Fruit fly (Drosophila melanogaster) whole organism, embryonic: ENCODE measurements around the gene CG6675.

Experiments used
- ATbp ChIP-seq: fragments of 200-800 bp; sonication (Bioruptor generic); optimal IDR thresholded peaks from 2 replicates; lab custom pipeline; 2017; ENCODE audit warnings: missing biosample characterization, mild to moderate bottlenecking, missing genetic modification characterization, missing genetic modification reagents
- Atf6 ChIP-seq: fragments of 200-800 bp; sonication (Bioruptor generic); IDR thresholded peaks from 2 replicates; pipeline ENCODE4 v1.3.6; 2022; ENCODE audit warnings: missing biosample characterization, missing genetic modification characterization
- Bgb ChIP-seq: fragments of 200-800 bp; sonication (Bioruptor generic); IDR thresholded peaks from 2 replicates; pipeline ENCODE4 v1.3.6; 2022; ENCODE audit warnings: missing biosample characterization, missing genetic modification characterization; ENCODE audit not compliant: partially characterized antibody
- C15 ChIP-seq: fragments of 200-800 bp; sonication (Bioruptor generic); IDR thresholded peaks from 3 replicates; pipeline ENCODE4 v1.3.6; 2022; ENCODE audit warnings: missing biosample characterization, missing genetic modification characterization
- CG10959 ChIP-seq: fragments of 200-800 bp; sonication (Bioruptor generic); IDR thresholded peaks from 2 replicates; pipeline ENCODE4 v1.3.6; 2022; ENCODE audit warnings: missing biosample characterization, missing genetic modification characterization
- CG11085 ChIP-seq: fragments of 200-800 bp; sonication (Bioruptor generic); IDR thresholded peaks from 2 replicates; pipeline ENCODE4 v1.3.6; 2022; ENCODE audit warnings: missing biosample characterization, missing genetic modification characterization
- CG12071 ChIP-seq: fragments of 200-800 bp; sonication (Bioruptor generic); optimal IDR thresholded peaks from 3 replicates; lab custom pipeline; 2018; ENCODE audit warnings: missing biosample characterization, mild to moderate bottlenecking, missing genetic modification characterization
- CG13296 ChIP-seq: fragments of 200-800 bp; sonication (Bioruptor generic); optimal IDR thresholded peaks from 3 replicates; lab custom pipeline; 2018; ENCODE audit warnings: missing biosample characterization, mild to moderate bottlenecking, missing genetic modification characterization
- CG13624 ChIP-seq: fragments of 200-800 bp; sonication (Bioruptor generic); optimal IDR thresholded peaks from 2 replicates; lab custom pipeline; 2016; ENCODE audit warnings: missing biosample characterization, missing genetic modification characterization
- CG13894 ChIP-seq: fragments of 200-800 bp; sonication (Bioruptor generic); optimal IDR thresholded peaks from 3 replicates; lab custom pipeline; 2018; ENCODE audit warnings: missing biosample characterization, mild to moderate bottlenecking, missing genetic modification characterization, moderate library complexity
- CG14441 ChIP-seq: fragments of 200-800 bp; sonication (Bioruptor generic); IDR thresholded peaks from 2 replicates; pipeline ENCODE4 v1.3.6; 2022; ENCODE audit warnings: missing biosample characterization, missing genetic modification characterization
- CG14965 ChIP-seq: fragments of 200-800 bp; sonication (Bioruptor generic); optimal IDR thresholded peaks from 2 replicates; lab custom pipeline; 2016; ENCODE audit warnings: missing biosample characterization, missing genetic modification characterization, borderline replicate concordance
- CG15601 ChIP-seq: fragments of 200-800 bp; sonication (Bioruptor generic); optimal IDR thresholded peaks from 3 replicates; lab custom pipeline; 2019; ENCODE audit warnings: missing biosample characterization, mild to moderate bottlenecking, missing genetic modification characterization, moderate library complexity
- CG2678 ChIP-seq: fragments of 200-800 bp; sonication (Bioruptor generic); optimal IDR thresholded peaks from 3 replicates; lab custom pipeline; 2019; ENCODE audit warnings: missing biosample characterization, mild to moderate bottlenecking, missing genetic modification characterization, moderate library complexity
- CG31441 ChIP-seq: fragments of 200-800 bp; sonication (Bioruptor generic); IDR thresholded peaks from 2 replicates; pipeline ENCODE4 v1.3.6; 2022; ENCODE audit warnings: missing biosample characterization, missing genetic modification characterization
- CG4282 ChIP-seq: fragments of 200-800 bp; sonication (Bioruptor generic); optimal IDR thresholded peaks from 2 replicates; lab custom pipeline; 2016; ENCODE audit warnings: missing biosample characterization, missing genetic modification characterization
- CG4404 ChIP-seq: fragments of 200-800 bp; sonication (Bioruptor generic); IDR thresholded peaks from 2 replicates; pipeline ENCODE4 v1.3.6; 2022; ENCODE audit warnings: missing biosample characterization, missing genetic modification characterization
- CG5180 ChIP-seq: fragments of 200-800 bp; sonication (Bioruptor generic); optimal IDR thresholded peaks from 3 replicates; lab custom pipeline; 2017; ENCODE audit warnings: missing biosample characterization, missing genetic modification characterization, mild to moderate bottlenecking, moderate library complexity, missing genetic modification reagents
- CG6175 ChIP-seq: fragments of 200-800 bp; sonication (Bioruptor generic); IDR thresholded peaks from 3 replicates; pipeline ENCODE4 v1.3.6; 2022; ENCODE audit warnings: missing biosample characterization, missing genetic modification characterization
- CG6813 ChIP-seq: fragments of 200-800 bp; sonication (Bioruptor generic); optimal IDR thresholded peaks from 2 replicates; lab custom pipeline; 2017; ENCODE audit warnings: missing biosample characterization, missing genetic modification characterization, mild to moderate bottlenecking, moderate library complexity, missing genetic modification reagents
- CG7372 ChIP-seq: fragments of 200-800 bp; sonication (Bioruptor generic); IDR thresholded peaks from 2 replicates; pipeline ENCODE4 v1.3.6; 2022; ENCODE audit warnings: missing biosample characterization, missing genetic modification characterization
- CG7556 ChIP-seq: fragments of 200-800 bp; sonication (Bioruptor generic); optimal IDR thresholded peaks from 2 replicates; lab custom pipeline; 2017; ENCODE audit warnings: missing biosample characterization, mild to moderate bottlenecking, missing genetic modification characterization
- CG8924 ChIP-seq: fragments of 200-800 bp; optimal IDR thresholded peaks from 3 replicates; lab custom pipeline; 2019; ENCODE audit warnings: missing biosample characterization, mild to moderate bottlenecking, missing genetic modification characterization, moderate library complexity
- CG9797 ChIP-seq: fragments of 200-800 bp; sonication (Bioruptor generic); optimal IDR thresholded peaks from 3 replicates; lab custom pipeline; 2018; ENCODE audit warnings: missing biosample characterization, mild to moderate bottlenecking, missing genetic modification characterization
- CG9932 ChIP-seq: fragments of 200-800 bp; sonication (Bioruptor generic); IDR thresholded peaks from 2 replicates; pipeline ENCODE4 v1.3.6; 2022; ENCODE audit warnings: missing biosample characterization, missing genetic modification characterization
- Fer1 ChIP-seq: fragments of 200-800 bp; sonication (Bioruptor generic); optimal IDR thresholded peaks from 2 replicates; lab custom pipeline; 2017; ENCODE audit warnings: missing biosample characterization, mild to moderate bottlenecking, missing genetic modification characterization
- Lhr ChIP-seq: fragments of 200-800 bp; sonication (Bioruptor generic); optimal IDR thresholded peaks from 3 replicates; lab custom pipeline; 2017; ENCODE audit warnings: mild to moderate bottlenecking, missing biosample characterization, missing genetic modification reagents, missing genetic modification characterization
- Max ChIP-seq: fragments of 200-800 bp; sonication (Bioruptor generic); optimal IDR thresholded peaks from 2 replicates; lab custom pipeline; 2016; ENCODE audit warnings: missing biosample characterization, mild to moderate bottlenecking, missing genetic modification characterization
- Nf-YB ChIP-seq: fragments of 200-800 bp; sonication (Bioruptor generic); optimal IDR thresholded peaks from 3 replicates; lab custom pipeline; 2019; ENCODE audit warnings: missing biosample characterization, mild to moderate bottlenecking, missing genetic modification characterization, moderate library complexity
- YL-1 ChIP-seq: fragments of 200-800 bp; sonication (Bioruptor generic); optimal IDR thresholded peaks from 3 replicates; lab custom pipeline; 2017; ENCODE audit warnings: missing biosample characterization, mild to moderate bottlenecking, missing genetic modification characterization
- crp ChIP-seq, 2 experiments: fragments of 200-800 bp; sonication (Bioruptor generic); optimal IDR thresholded peaks; 2 replicates in 1 of 2; 3 replicates in 1 of 2; lab custom pipeline; 2017; ENCODE audit warnings: missing biosample characterization in 2 of 2, missing genetic modification characterization in 2 of 2, mild to moderate bottlenecking in 1 of 2, moderate library complexity in 1 of 2
- dysf ChIP-seq: fragments of 200-800 bp; sonication (Bioruptor generic); IDR thresholded peaks from 3 replicates; pipeline ENCODE4 v1.3.6; 2022; ENCODE audit warnings: missing biosample characterization, missing genetic modification characterization
- ewg ChIP-seq: fragments of 200-800 bp; sonication (Bioruptor generic); optimal IDR thresholded peaks from 3 replicates; lab custom pipeline; 2017; ENCODE audit warnings: mild to moderate bottlenecking, missing biosample characterization, missing genetic modification reagents, missing genetic modification characterization
- grau ChIP-seq: fragments of 200-800 bp; optimal IDR thresholded peaks from 3 replicates; lab custom pipeline; 2019; ENCODE audit warnings: missing biosample characterization, mild to moderate bottlenecking, missing genetic modification characterization, moderate library complexity
- gsb ChIP-seq: fragments of 200-800 bp; sonication (Bioruptor generic); IDR thresholded peaks from 2 replicates; pipeline ENCODE4 v1.3.6; 2022; ENCODE audit warnings: missing biosample characterization, missing genetic modification characterization
- gt ChIP-seq: fragments of 200-800 bp; sonication (Bioruptor generic); IDR thresholded peaks from 2 replicates; pipeline ENCODE4 v1.3.6; 2022; ENCODE audit warnings: missing biosample characterization, missing genetic modification characterization
- hb ChIP-seq: fragments of 200-800 bp; sonication (Bioruptor generic); IDR thresholded peaks from 3 replicates; pipeline ENCODE4 v1.3.6; 2022; ENCODE audit warnings: missing biosample characterization, missing genetic modification characterization; ENCODE audit not compliant: partially characterized antibody
- hbn ChIP-seq: fragments of 200-800 bp; sonication (Bioruptor generic); IDR thresholded peaks from 2 replicates; pipeline ENCODE4 v1.3.6; 2022; ENCODE audit warnings: missing biosample characterization, missing genetic modification characterization; ENCODE audit not compliant: partially characterized antibody
- nerfin-1 ChIP-seq: fragments of 200-800 bp; sonication (Bioruptor generic); optimal IDR thresholded peaks from 3 replicates; lab custom pipeline; 2019; ENCODE audit warnings: missing biosample characterization, mild to moderate bottlenecking, missing genetic modification characterization, moderate library complexity
- nmo ChIP-seq: fragments of 200-800 bp; sonication (Bioruptor generic); optimal IDR thresholded peaks from 2 replicates; lab custom pipeline; 2018; ENCODE audit warnings: missing biosample characterization, mild to moderate bottlenecking, missing genetic modification characterization, moderate library complexity
- oc ChIP-seq: fragments of 200-800 bp; sonication (Bioruptor generic); optimal IDR thresholded peaks from 2 replicates; lab custom pipeline; 2018; ENCODE audit warnings: missing biosample characterization, mild to moderate bottlenecking, missing genetic modification characterization, moderate library complexity
- pita ChIP-seq: fragments of 200-800 bp; sonication (Bioruptor generic); optimal IDR thresholded peaks from 2 replicates; lab custom pipeline; 2017; ENCODE audit warnings: missing biosample characterization, mild to moderate bottlenecking, missing genetic modification characterization
- repo ChIP-seq: fragments of 200-800 bp; sonication (Bioruptor generic); optimal IDR thresholded peaks from 2 replicates; lab custom pipeline; 2016; ENCODE audit warnings: missing biosample characterization, missing genetic modification characterization
- sob ChIP-seq: fragments of 200-800 bp; sonication (Bioruptor generic); IDR thresholded peaks from 2 replicates; pipeline ENCODE4 v1.3.6; 2022; ENCODE audit warnings: missing biosample characterization, missing genetic modification characterization
- ssp ChIP-seq: fragments of 200-800 bp; sonication (Bioruptor generic); IDR thresholded peaks from 2 replicates; pipeline ENCODE4 v1.3.6; 2022; ENCODE audit warnings: missing biosample characterization, missing genetic modification characterization
- tll ChIP-seq, 2 experiments: fragments of 200-800 bp in 1 of 2; fragments of >200 bp in 1 of 2; sonication (Bioruptor generic) in 1 of 2; optimal IDR thresholded peaks; 2 replicates each; lab custom pipeline; 2017 to 2019; ENCODE audit warnings: missing biosample characterization in 2 of 2, missing genetic modification characterization in 2 of 2, mild to moderate bottlenecking in 1 of 2, moderate library complexity in 1 of 2
- vnd ChIP-seq: fragments of 200-800 bp; sonication (Bioruptor generic); IDR thresholded peaks from 3 replicates; pipeline ENCODE4 v1.3.6; 2022; ENCODE audit warnings: missing biosample characterization, missing genetic modification characterization; ENCODE audit not compliant: partially characterized antibody
- yki ChIP-seq: fragments of >200 bp; optimal IDR thresholded peaks from 3 replicates; lab custom pipeline; 2018
- zen2 ChIP-seq: fragments of 200-800 bp; sonication (Bioruptor generic); IDR thresholded peaks from 3 replicates; pipeline ENCODE4 v1.3.6; 2022; ENCODE audit warnings: missing biosample characterization, missing genetic modification characterization; ENCODE audit not compliant: partially characterized antibody

CG6675 gene

dm6 chr2L:22145269-22145917, 36.6 kb downstream of the CG6675 start (continued):
- TF ChIP-seq CG9932 (GFP tag; lab: Robert Waterston, UW), result no peak
- no peak for TF ChIP-seq CG12071 (GFP tag; lab: Kevin White, UChicago)
- peak; percentile 69; the same call in 1 of the 3 replicates for TF ChIP-seq hb (GFP tag; lab: Robert Waterston, UW)
- TF ChIP-seq gsb, result no peak
- TF ChIP-seq repo (GFP tag; lab: Kevin White, UChicago), result no peak
- TF ChIP-seq nmo (GFP tag; lab: Kevin White, UChicago), result no peak
- TF ChIP-seq Nf-YB (GFP tag; lab: Kevin White, UChicago), result no peak
- no peak for TF ChIP-seq pita (GFP tag; lab: Kevin White, UChicago)
- TF ChIP-seq gt (GFP tag; lab: Robert Waterston, UW), result no peak
- peak; percentile 55; the same call in 1 of the 3 replicates for TF ChIP-seq zen2 (GFP tag; lab: Robert Waterston, UW)
- TF ChIP-seq CG5180 (GFP tag; lab: Kevin White, UChicago), result no peak
- no peak for TF ChIP-seq CG13624 (GFP tag; lab: Kevin White, UChicago)
- no peak for TF ChIP-seq ssp (GFP tag; lab: Robert Waterston, UW)
- TF ChIP-seq CG14965 (GFP tag; lab: Kevin White, UChicago), result no peak
- TF ChIP-seq Fer1 (GFP tag; lab: Kevin White, UChicago), result no peak
- peak; percentile 22 for TF ChIP-seq CG2678 (tag; lab: Kevin White, UChicago)
- TF ChIP-seq CG8924 (tag; lab: Kevin White, UChicago), result no peak
- TF ChIP-seq CG14441, result no peak
- no peak for TF ChIP-seq grau (tag; lab: Kevin White, UChicago)
- no peak for TF ChIP-seq CG4404
- TF ChIP-seq CG15601, result no peak
- TF ChIP-seq CG7372, result no peak
- TF ChIP-seq CG11085 (GFP tag; lab: Robert Waterston, UW), result no peak
- peak; percentile 34 for TF ChIP-seq CG13296 (GFP tag; lab: Kevin White, UChicago)
- TF ChIP-seq Lhr (GFP tag; lab: Kevin White, UChicago), result no peak
- peak; percentile 71 for TF ChIP-seq vnd
- no peak for TF ChIP-seq Max (GFP tag; lab: Kevin White, UChicago)
- TF ChIP-seq CG31441 (GFP tag; lab: Robert Waterston, UW), result no peak
- no peak for TF ChIP-seq CG10959 (GFP tag; lab: Robert Waterston, UW)
- TF ChIP-seq tll (GFP tag; optimal IDR thresholded peaks at IDR 0.05; lab: Kevin White, UChicago), result no peak
- TF ChIP-seq Bgb (GFP tag; lab: Robert Waterston, UW), result 0 out of 2 replicates have a peak, but pooled peaks have one; percentile 13
- TF ChIP-seq CG6813 (GFP tag; lab: Kevin White, UChicago), result no peak

dm6 chr2L:22146247-22146646, 37.5 kb downstream of the CG6675 start:
- peak; percentile 98 for TF ChIP-seq ewg
- TF ChIP-seq YL-1 (GFP tag; lab: Kevin White, UChicago), result no peak
- no peak for TF ChIP-seq CG7556 (GFP tag; lab: Kevin White, UChicago)
- TF ChIP-seq CG9797 (GFP tag; lab: Kevin White, UChicago), result no peak
- 0 out of 2 replicates have a peak, but pooled peaks have one; percentile 27 for TF ChIP-seq hbn (GFP tag; lab: Robert Waterston, UW)
- TF ChIP-seq Atf6 (GFP tag; lab: Robert Waterston, UW), result no peak
- TF ChIP-seq sob (GFP tag; lab: Robert Waterston, UW), result 0 out of 2 replicates have a peak, but pooled peaks have one; percentile 8
- no peak for TF ChIP-seq CG6813 (GFP tag; lab: Kevin White, UChicago)
- TF ChIP-seq dysf (GFP tag; lab: Robert Waterston, UW), result no peak
- no peak for TF ChIP-seq CG13894 (tag; lab: Kevin White, UChicago)
- TF ChIP-seq yki, result no peak
- no peak for TF ChIP-seq oc
- TF ChIP-seq Bgb (GFP tag; lab: Robert Waterston, UW), result peak; percentile 50; the same call in 1 of the 2 replicates
- TF ChIP-seq CG6175 (GFP tag; lab: Robert Waterston, UW), result no peak
- TF ChIP-seq ATbp (GFP tag; lab: Kevin White, UChicago), result no peak
- no peak for TF ChIP-seq CG4282 (GFP tag; lab: Kevin White, UChicago)
- TF ChIP-seq C15, result no peak
- TF ChIP-seq crp (GFP tag; optimal IDR thresholded peaks at IDR 0.05; lab: Kevin White, UChicago), result peak in 1 of 2 experiments; percentile 80
- TF ChIP-seq nerfin-1 (tag; lab: Kevin White, UChicago), result peak; percentile 70
